Fruit fly (Drosophila melanogaster) whole organism, wandering third instar larva: Measurements from ENCODE around the gene CG14258.

Experiments
- Abd-B ChIP-seq: fragments of >200 bp; optimal IDR thresholded peaks from 2 replicates; lab custom pipeline; 2017; ENCODE audit warnings: missing biosample characterization, missing genetic modification characterization
- CG9705 ChIP-seq: fragments of 200-800 bp; sonication (Bioruptor generic); optimal IDR thresholded peaks from 2 replicates; lab custom pipeline; 2018; ENCODE audit warnings: missing biosample characterization, mild to moderate bottlenecking, missing genetic modification characterization
- CrebA ChIP-seq: fragments of 200-800 bp; sonication (Bioruptor generic); optimal IDR thresholded peaks from 2 replicates; lab custom pipeline; 2016; ENCODE audit warnings: missing biosample characterization, mild to moderate bottlenecking, missing genetic modification characterization, borderline replicate concordance
- HLH106 ChIP-seq: fragments of 200-800 bp; optimal IDR thresholded peaks from 3 replicates; lab custom pipeline; 2019; ENCODE audit warnings: missing biosample characterization, mild to moderate bottlenecking, missing genetic modification characterization, moderate library complexity
- Hr83 ChIP-seq: fragments of 200-300 bp; sonication (Bioruptor generic); optimal IDR thresholded peaks from 2 replicates; lab custom pipeline; 2016; ENCODE audit warnings: missing biosample characterization, mild to moderate bottlenecking, missing genetic modification characterization, moderate library complexity; ENCODE audit not compliant: poor library complexity, severe bottlenecking
- Myc ChIP-seq: fragments of >200 bp; optimal IDR thresholded peaks from 2 replicates; lab custom pipeline; 2017
- N ChIP-seq: fragments of >200 bp; optimal IDR thresholded peaks from 2 replicates; lab custom pipeline; 2018; ENCODE audit warnings: missing biosample characterization, missing external identifiers, missing genetic modification characterization
- brk ChIP-seq: fragments of 200-800 bp; sonication (Bioruptor generic); optimal IDR thresholded peaks from 2 replicates; lab custom pipeline; 2016; ENCODE audit warnings: missing biosample characterization, mild to moderate bottlenecking, missing genetic modification characterization
- dl ChIP-seq, 2 experiments: fragments of 175-275, 200-275 bp in 1 of 2; fragments of 200-275 bp in 1 of 2; sonication (Bioruptor generic); optimal IDR thresholded peaks; lab custom pipeline; 2018; ENCODE audit warnings: mild to moderate bottlenecking in 2 of 2, missing biosample characterization in 2 of 2, missing genetic modification characterization in 2 of 2, moderate library complexity in 2 of 2; ENCODE audit not compliant: partially characterized antibody in 2 of 2, insufficient read depth in 1 of 2
- fru ChIP-seq: fragments of 200-800 bp; sonication (Bioruptor generic); optimal IDR thresholded peaks from 3 replicates; lab custom pipeline; 2016; ENCODE audit warnings: missing biosample characterization, mild to moderate bottlenecking, missing genetic modification characterization
- sage ChIP-seq: fragments of 200-800 bp; sonication (Bioruptor generic); optimal IDR thresholded peaks from 2 replicates; lab custom pipeline; 2016; ENCODE audit warnings: missing biosample characterization, mild to moderate bottlenecking, missing genetic modification characterization

DNA sequence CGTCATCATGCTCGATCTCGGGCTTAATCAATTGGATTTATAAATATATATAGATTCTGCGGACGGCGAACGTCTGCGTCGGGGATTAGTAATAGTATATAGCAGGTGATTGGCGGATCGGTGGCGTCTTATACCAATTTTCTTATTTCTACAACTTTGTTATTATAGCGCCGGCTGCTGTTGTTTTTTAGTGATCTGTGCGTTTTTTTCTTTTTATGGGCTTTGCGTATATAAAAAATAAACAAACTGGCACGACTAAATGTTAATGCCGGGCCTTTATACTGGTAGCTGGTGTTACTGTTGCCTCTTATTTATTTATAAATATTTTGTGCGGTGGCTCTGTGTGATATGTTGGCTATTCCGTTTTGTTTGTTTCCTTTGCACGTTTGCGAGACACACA, 23.7 kb upstream of the CG14258 start:
- TF ChIP-seq Abd-B (no peak), CG9705 (GFP tag; lab: Kevin White, UChicago) (no peak), CrebA (GFP tag; lab: Kevin White, UChicago) (no peak), sage (GFP tag; lab: Kevin White, UChicago) (no peak), N (GFP tag; lab: Kevin White, UChicago) (no peak), dl (GFP tag; optimal IDR thresholded peaks at IDR 0.05; lab: Kevin White, UChicago; ENCODE audit: insufficient read depth in 1 of 2, partially characterized antibody in 2 of 2) (no peak), brk (GFP tag; lab: Kevin White, UChicago) (no peak), Myc (no peak), Hr83 (GFP tag; lab: Kevin White, UChicago) (no peak), HLH106 (tag; lab: Kevin White, UChicago) (no peak), fru (GFP tag; lab: Kevin White, UChicago) (no peak)
